Fruit fly (Drosophila melanogaster) whole organism, embryonic: ENCODE measurements around the gene Pino.

Source experiments
- Ada2b ChIP-seq: fragments of 200-800 bp; sonication (Bioruptor generic); IDR thresholded peaks from 2 replicates; pipeline ENCODE4 v1.3.6; 2022; ENCODE audit warnings: missing biosample characterization, missing genetic modification characterization
- BEAF-32 ChIP-seq: fragments of 200-800 bp; sonication (Bioruptor generic); optimal IDR thresholded peaks from 3 replicates; lab custom pipeline; 2017; ENCODE audit warnings: missing biosample characterization, missing genetic modification characterization, mild to moderate bottlenecking, moderate library complexity, missing genetic modification reagents
- CG10321 ChIP-seq: fragments of 200-800 bp; sonication (Bioruptor generic); IDR thresholded peaks from 2 replicates; pipeline ENCODE4 v1.3.6; 2022; ENCODE audit warnings: missing biosample characterization, missing genetic modification characterization
- CG11085 ChIP-seq: fragments of 200-800 bp; sonication (Bioruptor generic); IDR thresholded peaks from 2 replicates; pipeline ENCODE4 v1.3.6; 2022; ENCODE audit warnings: missing biosample characterization, missing genetic modification characterization
- CG12071 ChIP-seq: fragments of 200-800 bp; sonication (Bioruptor generic); optimal IDR thresholded peaks from 3 replicates; lab custom pipeline; 2018; ENCODE audit warnings: missing biosample characterization, mild to moderate bottlenecking, missing genetic modification characterization
- CG1233 ChIP-seq: fragments of 200-800 bp; sonication (Bioruptor generic); optimal IDR thresholded peaks from 4 replicates; lab custom pipeline; 2018; ENCODE audit warnings: missing biosample characterization, mild to moderate bottlenecking, missing genetic modification characterization
- CG12744 ChIP-seq: fragments of 200-800 bp; sonication (Bioruptor generic); optimal IDR thresholded peaks from 2 replicates; lab custom pipeline; 2016; ENCODE audit warnings: missing biosample characterization, missing genetic modification characterization
- CG13287 ChIP-seq: fragments of 200-800 bp; sonication (Bioruptor generic); IDR thresholded peaks from 2 replicates; pipeline ENCODE4 v1.3.6; 2022; ENCODE audit warnings: missing biosample characterization, missing genetic modification characterization; ENCODE audit not compliant: partially characterized antibody
- CG14441 ChIP-seq: fragments of 200-800 bp; sonication (Bioruptor generic); IDR thresholded peaks from 2 replicates; pipeline ENCODE4 v1.3.6; 2022; ENCODE audit warnings: missing biosample characterization, missing genetic modification characterization
- CG15696 ChIP-seq: fragments of 200-800 bp; sonication (Bioruptor generic); optimal IDR thresholded peaks from 2 replicates; lab custom pipeline; 2019; ENCODE audit warnings: missing biosample characterization, mild to moderate bottlenecking, missing genetic modification characterization, moderate library complexity
- CG30020 ChIP-seq: fragments of 200-800 bp; optimal IDR thresholded peaks from 2 replicates; lab custom pipeline; 2019; ENCODE audit warnings: missing biosample characterization, mild to moderate bottlenecking, missing genetic modification characterization, moderate library complexity
- CG31365 ChIP-seq: fragments of 200-800 bp; sonication (Bioruptor generic); optimal IDR thresholded peaks from 2 replicates; lab custom pipeline; 2018; ENCODE audit warnings: missing biosample characterization, mild to moderate bottlenecking, missing genetic modification characterization
- CG34422 ChIP-seq: fragments of 200-800 bp; sonication (Bioruptor generic); IDR thresholded peaks from 3 replicates; pipeline ENCODE4 v1.3.6; 2022; ENCODE audit warnings: missing biosample characterization, missing genetic modification characterization
- CG4424 ChIP-seq: fragments of 200-800 bp; sonication (Bioruptor generic); optimal IDR thresholded peaks from 3 replicates; lab custom pipeline; 2016; ENCODE audit warnings: missing biosample characterization, missing genetic modification characterization
- CG4730 ChIP-seq: fragments of 200-800 bp; sonication (Bioruptor generic); IDR thresholded peaks from 2 replicates; pipeline ENCODE4 v1.3.6; 2022; ENCODE audit warnings: missing biosample characterization, missing genetic modification characterization
- CG7987 ChIP-seq: fragments of 200-800 bp; sonication (Bioruptor generic); optimal IDR thresholded peaks from 2 replicates; lab custom pipeline; 2018; ENCODE audit warnings: missing biosample characterization, mild to moderate bottlenecking, missing genetic modification characterization, moderate library complexity
- CG8290 ChIP-seq, 3 experiments: fragments of 200-800 bp; sonication (Bioruptor generic); optimal IDR thresholded peaks; 2 replicates each; lab custom pipeline; 2016 to 2019; ENCODE audit warnings: missing biosample characterization in 3 of 3, missing genetic modification characterization in 3 of 3, mild to moderate bottlenecking in 2 of 3, moderate library complexity in 1 of 3
- D ChIP-seq, 2 experiments: fragments of 200-800 bp in 1 of 2; fragments of >200 bp in 1 of 2; sonication (Bioruptor generic) in 1 of 2; optimal IDR thresholded peaks; 2 replicates in 1 of 2; 3 replicates in 1 of 2; lab custom pipeline; 2017; ENCODE audit warnings: mild to moderate bottlenecking in 1 of 2, missing biosample characterization in 1 of 2, missing genetic modification characterization in 1 of 2, missing genetic modification reagents in 1 of 2
- Dp ChIP-seq: fragments of 200-800 bp; sonication (Bioruptor generic); optimal IDR thresholded peaks from 2 replicates; lab custom pipeline; 2018; ENCODE audit warnings: missing biosample characterization, mild to moderate bottlenecking, missing genetic modification characterization, moderate library complexity
- Gug ChIP-seq: fragments of 200-800 bp; sonication (Bioruptor generic); IDR thresholded peaks from 4 replicates; pipeline ENCODE4 v1.3.6; 2022; ENCODE audit warnings: missing biosample characterization, missing genetic modification characterization
- Hand ChIP-seq: fragments of 200-800 bp; sonication (Bioruptor generic); optimal IDR thresholded peaks from 2 replicates; lab custom pipeline; 2017; ENCODE audit warnings: mild to moderate bottlenecking, missing biosample characterization, missing genetic modification reagents, missing genetic modification characterization
- Lpt ChIP-seq: fragments of >200 bp; optimal IDR thresholded peaks from 2 replicates; lab custom pipeline; 2018; ENCODE audit warnings: missing biosample characterization, missing genetic modification characterization
- MBD-R2 ChIP-seq: fragments of 200-800 bp; sonication (Bioruptor generic); IDR thresholded peaks from 2 replicates; pipeline ENCODE4 v1.3.6; 2022; ENCODE audit warnings: missing biosample characterization, missing genetic modification characterization
- NFAT ChIP-seq: fragments of 200-800 bp; sonication (Bioruptor generic); IDR thresholded peaks from 2 replicates; pipeline ENCODE4 v1.3.6; 2022; ENCODE audit warnings: missing biosample characterization, missing genetic modification characterization
- Oli ChIP-seq: fragments of 200-800 bp; sonication (Bioruptor generic); optimal IDR thresholded peaks from 2 replicates; lab custom pipeline; 2018; ENCODE audit warnings: missing biosample characterization, mild to moderate bottlenecking, missing genetic modification characterization, moderate library complexity
- Ptx1 ChIP-seq: fragments of 200-800 bp; sonication (Bioruptor generic); IDR thresholded peaks from 2 replicates; pipeline ENCODE4 v1.3.6; 2022; ENCODE audit warnings: missing biosample characterization, missing genetic modification characterization
- Rfx ChIP-seq: fragments of 200-800 bp; sonication (Bioruptor generic); IDR thresholded peaks from 2 replicates; pipeline ENCODE4 v1.3.6; 2022; ENCODE audit warnings: missing biosample characterization, missing genetic modification characterization
- Taf1 ChIP-seq: fragments of 200-800 bp; sonication (Bioruptor generic); IDR thresholded peaks from 2 replicates; pipeline ENCODE4 v1.3.6; 2022; ENCODE audit warnings: missing biosample characterization, missing genetic modification characterization
- Trl ChIP-seq, 3 experiments: fragments of >200 bp in 2 of 3; fragments of 200-800 bp in 1 of 3; sonication (Bioruptor generic) in 1 of 3; optimal IDR thresholded peaks; 2 replicates in 1 of 3; 3 replicates in 2 of 3; lab custom pipeline; 2016 to 2017; ENCODE audit warnings: missing biosample characterization in 1 of 3, missing genetic modification characterization in 1 of 3
- Xrp1 ChIP-seq: fragments of 200-800 bp; sonication (Bioruptor generic); IDR thresholded peaks from 2 replicates; pipeline ENCODE4 v1.3.6; 2022; ENCODE audit warnings: missing biosample characterization, missing genetic modification characterization
- ase ChIP-seq: fragments of 200-800 bp; sonication (Bioruptor generic); IDR thresholded peaks from 3 replicates; pipeline ENCODE4 v1.3.6; 2022; ENCODE audit warnings: missing biosample characterization, missing genetic modification characterization
- bbx ChIP-seq: fragments of 200-800 bp; sonication (Bioruptor generic); IDR thresholded peaks from 2 replicates; pipeline ENCODE4 v1.3.6; 2022; ENCODE audit warnings: missing biosample characterization, missing genetic modification characterization; ENCODE audit not compliant: partially characterized antibody
- ci ChIP-seq: fragments of 200-800 bp; sonication (Bioruptor generic); IDR thresholded peaks from 3 replicates; pipeline ENCODE4 v1.3.6; 2022; ENCODE audit warnings: missing biosample characterization, missing genetic modification characterization
- cwo ChIP-seq: fragments of 200-800 bp; sonication (Bioruptor generic); optimal IDR thresholded peaks from 3 replicates; lab custom pipeline; 2017; ENCODE audit warnings: missing biosample characterization, missing genetic modification characterization, mild to moderate bottlenecking, moderate library complexity, missing genetic modification reagents
- dysf ChIP-seq: fragments of 200-800 bp; sonication (Bioruptor generic); IDR thresholded peaks from 3 replicates; pipeline ENCODE4 v1.3.6; 2022; ENCODE audit warnings: missing biosample characterization, missing genetic modification characterization
- fd96Cb ChIP-seq: fragments of 200-800 bp; sonication (Bioruptor generic); optimal IDR thresholded peaks from 2 replicates; lab custom pipeline; 2018; ENCODE audit warnings: missing biosample characterization, mild to moderate bottlenecking, missing genetic modification characterization, moderate library complexity
- insv ChIP-seq, 2 experiments: fragments of 200-800 bp; sonication (Bioruptor generic); optimal IDR thresholded peaks; 3 replicates each; lab custom pipeline; 2016 to 2018; ENCODE audit warnings: missing biosample characterization in 2 of 2, missing genetic modification characterization in 2 of 2
- ken ChIP-seq: fragments of 200-800 bp; sonication (Bioruptor generic); IDR thresholded peaks from 3 replicates; pipeline ENCODE4 v1.3.6; 2022; ENCODE audit warnings: missing biosample characterization, missing genetic modification characterization
- mirr ChIP-seq: fragments of 200-800 bp; sonication (Bioruptor generic); optimal IDR thresholded peaks from 3 replicates; lab custom pipeline; 2018; ENCODE audit warnings: missing biosample characterization, mild to moderate bottlenecking, missing genetic modification characterization
- prd ChIP-seq, 3 experiments: fragments of >200 bp in 2 of 3; fragments of 200-800 bp in 1 of 3; sonication (Bioruptor generic) in 1 of 3; optimal IDR thresholded peaks in 2 of 3; IDR thresholded peaks in 1 of 3; 2 replicates in 2 of 3; 3 replicates in 1 of 3; pipeline versions ENCODE4 v1.3.6 to Lab custom; 2017 to 2022; ENCODE audit warnings: missing biosample characterization in 1 of 3, missing genetic modification characterization in 1 of 3
- psq ChIP-seq: fragments of 200-800 bp; sonication (Bioruptor generic); optimal IDR thresholded peaks from 2 replicates; lab custom pipeline; 2017; ENCODE audit warnings: missing biosample characterization, missing genetic modification characterization
- pum ChIP-seq: fragments of 200-800 bp; sonication (Bioruptor generic); optimal IDR thresholded peaks from 2 replicates; lab custom pipeline; 2016; ENCODE audit warnings: missing biosample characterization, missing genetic modification characterization
- slbo ChIP-seq: fragments of 200-800 bp; sonication (Bioruptor generic); IDR thresholded peaks from 2 replicates; pipeline ENCODE4 v1.3.6; 2022; ENCODE audit warnings: missing biosample characterization, missing genetic modification characterization
- slp2 ChIP-seq: fragments of 200-800 bp; sonication (Bioruptor generic); optimal IDR thresholded peaks from 2 replicates; lab custom pipeline; 2016; ENCODE audit warnings: missing biosample characterization, missing genetic modification characterization
- vnd ChIP-seq: fragments of 200-800 bp; sonication (Bioruptor generic); IDR thresholded peaks from 3 replicates; pipeline ENCODE4 v1.3.6; 2022; ENCODE audit warnings: missing biosample characterization, missing genetic modification characterization; ENCODE audit not compliant: partially characterized antibody
- zf30C ChIP-seq: fragments of 200-800 bp; sonication (Bioruptor generic); optimal IDR thresholded peaks from 3 replicates; lab custom pipeline; 2018; ENCODE audit warnings: missing biosample characterization, mild to moderate bottlenecking, missing genetic modification characterization

The Pino gene

DNA sequence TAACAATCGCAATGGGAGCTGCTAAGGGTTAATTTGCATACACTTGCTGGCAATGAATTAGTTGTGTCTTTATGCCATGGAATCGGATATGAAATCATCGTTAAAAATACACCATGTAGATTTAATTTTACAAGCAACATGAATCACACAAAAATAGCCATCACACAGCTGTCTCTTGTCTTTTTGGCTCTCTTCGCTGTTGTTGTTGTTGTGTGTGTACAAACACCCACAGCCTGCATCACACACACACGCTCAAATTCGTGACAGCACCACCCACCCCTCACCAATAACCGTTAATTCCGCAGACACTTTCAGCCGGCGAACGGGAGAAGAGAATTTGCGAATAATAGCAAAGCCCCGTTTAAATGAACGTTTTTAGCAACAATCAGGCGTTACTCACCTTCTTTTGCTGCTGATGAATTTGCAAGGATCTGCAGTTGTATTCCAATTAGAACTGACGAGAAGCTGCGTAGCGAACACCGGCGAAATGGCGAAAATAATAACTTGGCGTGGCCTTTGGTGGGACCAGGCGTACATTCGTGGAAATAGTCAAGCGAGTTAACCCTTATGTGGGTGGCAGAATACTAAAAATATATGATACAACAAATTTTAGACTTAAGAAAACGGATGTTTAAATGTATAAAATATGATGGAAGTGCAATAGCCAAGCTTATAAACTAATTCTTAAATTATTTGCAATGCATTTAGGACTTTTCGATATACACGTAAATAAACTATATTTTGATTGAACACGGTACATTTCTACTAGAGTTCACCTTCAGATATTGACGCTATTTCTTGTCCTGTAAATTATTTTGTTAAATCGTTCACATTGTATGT lies 29.1 kb upstream of the Pino start, which contains the start of gene capt (continued):
- TF ChIP-seq CG15696 (tag; lab: Kevin White, UChicago) (peak; percentile 24), Gug (GFP tag; lab: Robert Waterston, UW) (0 out of 4 replicates have a peak, but pooled peaks have one; percentile 16), ase (GFP tag; lab: Robert Waterston, UW) (no peak), Dp (GFP tag; lab: Kevin White, UChicago) (no peak), Xrp1 (peak; percentile 18; the same call in 1 of the 2 replicates), insv (GFP tag; optimal IDR thresholded peaks at IDR 0.05; lab: Kevin White, UChicago) (peak; percentile 51 to 85), Hand (GFP tag; lab: Kevin White, UChicago) (no peak), Lpt (GFP tag; lab: Kevin White, UChicago) (no peak), CG34422 (GFP tag; lab: Robert Waterston, UW) (peak; percentile 95), slbo (GFP tag; lab: Robert Waterston, UW) (peak; percentile 68), CG11085 (GFP tag; lab: Robert Waterston, UW) (no peak), CG12744 (GFP tag; lab: Kevin White, UChicago) (no peak), pum (GFP tag; lab: Kevin White, UChicago) (no peak), zf30C (GFP tag; lab: Kevin White, UChicago) (no peak), bbx (GFP tag; lab: Robert Waterston, UW) (peak; percentile 25; the same call in 1 of the 2 replicates), Oli (tag; lab: Kevin White, UChicago) (peak; percentile 34), CG13287 (GFP tag; lab: Robert Waterston, UW) (peak; percentile 19; the same call in 1 of the 2 replicates), Ptx1 (0 out of 2 replicates have a peak, but pooled peaks have one; percentile 29), dysf (GFP tag; lab: Robert Waterston, UW) (peak; percentile 61; the same call in 1 of the 3 replicates), CG10321 (0 out of 2 replicates have a peak, but pooled peaks have one; percentile 9), CG12071 (GFP tag; lab: Kevin White, UChicago) (no peak), CG4730 (GFP tag; lab: Robert Waterston, UW) (no peak), CG4424 (GFP tag; lab: Kevin White, UChicago) (peak; percentile 21), cwo (GFP tag; lab: Kevin White, UChicago) (no peak), psq (GFP tag; lab: Kevin White, UChicago) (no peak), Ada2b (GFP tag; lab: Robert Waterston, UW) (peak; percentile 34; the same call in 1 of the 2 replicates), vnd (GFP tag; lab: Robert Waterston, UW) (no peak), MBD-R2 (peak; percentile 22; the same call in 1 of the 2 replicates), CG14441 (GFP tag; lab: Robert Waterston, UW) (peak; percentile 54), prd (optimal IDR thresholded peaks at IDR 0.05; lab: Kevin White, UChicago) (no peak), prd (GFP tag; IDR thresholded peaks at IDR 0.05; lab: Robert Waterston, UW) (peak; percentile 56; the same call in 2 of the 3 replicates), CG1233 (GFP tag; lab: Kevin White, UChicago) (no peak), fd96Cb (tag; lab: Kevin White, UChicago) (peak; percentile 11), Trl (optimal IDR thresholded peaks at IDR 0.05; lab: Kevin White, UChicago) (peak in 1 of 2 experiments; percentile 30), Trl (GFP tag; optimal IDR thresholded peaks at IDR 0.05; lab: Kevin White, UChicago) (no peak), NFAT (peak; percentile 45; the same call in 1 of the 2 replicates), D (optimal IDR thresholded peaks at IDR 0.05; lab: Kevin White, UChicago) (no peak), D (GFP tag; optimal IDR thresholded peaks at IDR 0.05; lab: Kevin White, UChicago) (no peak), CG31365 (tag; lab: Kevin White, UChicago) (no peak), Taf1 (GFP tag; lab: Robert Waterston, UW) (peak; percentile 53; the same call in 1 of the 2 replicates), CG30020 (tag; lab: Kevin White, UChicago) (no peak), mirr (GFP tag; lab: Kevin White, UChicago) (no peak), CG8290 (GFP tag; optimal IDR thresholded peaks at IDR 0.05; lab: Kevin White, UChicago) (no peak), CG8290 (tag; optimal IDR thresholded peaks at IDR 0.05; lab: Kevin White, UChicago) (no peak), ken (GFP tag; lab: Robert Waterston, UW) (no peak), CG7987 (GFP tag; lab: Kevin White, UChicago) (no peak), slp2 (GFP tag; lab: Kevin White, UChicago) (peak; percentile 18), BEAF-32 (GFP tag; lab: Kevin White, UChicago) (peak; percentile 24), Rfx (GFP tag; lab: Robert Waterston, UW) (peak; percentile 72), ci (GFP tag; lab: Robert Waterston, UW) (peak; percentile 57; the same call in 1 of the 3 replicates)
